Fruit fly (Drosophila melanogaster) whole organism, wandering third instar larva: ENCODE measurements around the gene Acsf2.

ENCODE experiments used
- Abd-B ChIP-seq: fragments of >200 bp; optimal IDR thresholded peaks from 2 replicates; lab custom pipeline; 2017; ENCODE audit warnings: missing biosample characterization, missing genetic modification characterization
- CG32264 ChIP-seq: fragments of 200-800 bp; sonication (Bioruptor generic); optimal IDR thresholded peaks from 2 replicates; lab custom pipeline; 2016; ENCODE audit warnings: missing biosample characterization, missing genetic modification characterization
- CG9705 ChIP-seq: fragments of 200-800 bp; sonication (Bioruptor generic); optimal IDR thresholded peaks from 2 replicates; lab custom pipeline; 2018; ENCODE audit warnings: missing biosample characterization, mild to moderate bottlenecking, missing genetic modification characterization
- CrebA ChIP-seq: fragments of 200-800 bp; sonication (Bioruptor generic); optimal IDR thresholded peaks from 2 replicates; lab custom pipeline; 2016; ENCODE audit warnings: missing biosample characterization, mild to moderate bottlenecking, missing genetic modification characterization, borderline replicate concordance
- Dfd ChIP-seq: fragments of >200 bp; optimal IDR thresholded peaks from 2 replicates; lab custom pipeline; 2017; ENCODE audit warnings: missing biosample characterization, missing genetic modification characterization
- Dif ChIP-seq: fragments of 200-275, 200-300 bp; sonication (Bioruptor generic); optimal IDR thresholded peaks from 2 replicates; lab custom pipeline; 2018; ENCODE audit warnings: missing biosample characterization, missing genetic modification characterization; ENCODE audit not compliant: partially characterized antibody
- GATAd ChIP-seq: sonication (Bioruptor generic); optimal IDR thresholded peaks from 2 replicates; lab custom pipeline; 2016; ENCODE audit warnings: missing biosample characterization, missing genetic modification characterization
- HLH106 ChIP-seq: fragments of 200-800 bp; optimal IDR thresholded peaks from 3 replicates; lab custom pipeline; 2019; ENCODE audit warnings: missing biosample characterization, mild to moderate bottlenecking, missing genetic modification characterization, moderate library complexity
- Hnf4 ChIP-seq: fragments of 200-800 bp; sonication (Bioruptor generic); optimal IDR thresholded peaks from 2 replicates; lab custom pipeline; 2016; ENCODE audit warnings: missing biosample characterization, mild to moderate bottlenecking, missing genetic modification characterization
- Hr78 ChIP-seq: fragments of >200 bp; optimal IDR thresholded peaks from 2 replicates; lab custom pipeline; 2017; ENCODE audit warnings: missing biosample characterization, missing genetic modification characterization
- Hr83 ChIP-seq: fragments of 200-300 bp; sonication (Bioruptor generic); optimal IDR thresholded peaks from 2 replicates; lab custom pipeline; 2016; ENCODE audit warnings: missing biosample characterization, mild to moderate bottlenecking, missing genetic modification characterization, moderate library complexity; ENCODE audit not compliant: poor library complexity, severe bottlenecking
- Jra ChIP-seq: sonication (Bioruptor generic); optimal IDR thresholded peaks from 2 replicates; lab custom pipeline; 2016; ENCODE audit warnings: missing biosample characterization, missing genetic modification characterization
- Mio ChIP-seq: sonication (Bioruptor generic); optimal IDR thresholded peaks from 2 replicates; lab custom pipeline; 2016; ENCODE audit warnings: missing biosample characterization, missing genetic modification characterization
- Myc ChIP-seq: fragments of >200 bp; optimal IDR thresholded peaks from 2 replicates; lab custom pipeline; 2017
- N ChIP-seq: fragments of >200 bp; optimal IDR thresholded peaks from 2 replicates; lab custom pipeline; 2018; ENCODE audit warnings: missing biosample characterization, missing external identifiers, missing genetic modification characterization
- OdsH ChIP-seq: fragments of 200-800 bp; sonication (Bioruptor generic); optimal IDR thresholded peaks from 2 replicates; lab custom pipeline; 2016; ENCODE audit warnings: missing biosample characterization, mild to moderate bottlenecking, missing genetic modification characterization
- Rel ChIP-seq, 2 experiments: fragments of 200-800 bp; sonication (Bioruptor generic) in 1 of 2; optimal IDR thresholded peaks; 2 replicates in 1 of 2; 3 replicates in 1 of 2; lab custom pipeline; 2016 to 2019; ENCODE audit warnings: mild to moderate bottlenecking in 2 of 2, missing biosample characterization in 2 of 2, missing genetic modification characterization in 2 of 2, moderate library complexity in 1 of 2
- Sp1 ChIP-seq: fragments of 200-800 bp; sonication (Bioruptor generic); optimal IDR thresholded peaks from 3 replicates; lab custom pipeline; 2019; ENCODE audit warnings: missing biosample characterization, mild to moderate bottlenecking, missing genetic modification characterization, moderate library complexity
- Vsx2 ChIP-seq: fragments of 200-300, 225-300 bp; sonication (Bioruptor generic); optimal IDR thresholded peaks from 2 replicates; lab custom pipeline; 2018; ENCODE audit warnings: missing biosample characterization, missing genetic modification characterization; ENCODE audit not compliant: partially characterized antibody
- br ChIP-seq: fragments of 200-800 bp; sonication (Bioruptor generic); optimal IDR thresholded peaks from 2 replicates; lab custom pipeline; 2016; ENCODE audit warnings: missing biosample characterization, missing genetic modification characterization
- brk ChIP-seq: fragments of 200-800 bp; sonication (Bioruptor generic); optimal IDR thresholded peaks from 2 replicates; lab custom pipeline; 2016; ENCODE audit warnings: missing biosample characterization, mild to moderate bottlenecking, missing genetic modification characterization
- dl ChIP-seq, 2 experiments: fragments of 175-275, 200-275 bp in 1 of 2; fragments of 200-275 bp in 1 of 2; sonication (Bioruptor generic); optimal IDR thresholded peaks; lab custom pipeline; 2018; ENCODE audit warnings: mild to moderate bottlenecking in 2 of 2, missing biosample characterization in 2 of 2, missing genetic modification characterization in 2 of 2, moderate library complexity in 2 of 2; ENCODE audit not compliant: partially characterized antibody in 2 of 2, insufficient read depth in 1 of 2
- dmrt93B ChIP-seq: fragments of 200-800 bp; sonication (Bioruptor generic); optimal IDR thresholded peaks from 2 replicates; lab custom pipeline; 2018; ENCODE audit warnings: missing biosample characterization, mild to moderate bottlenecking, missing genetic modification characterization
- dsf ChIP-seq: sonication (Bioruptor generic); optimal IDR thresholded peaks from 2 replicates; lab custom pipeline; 2016; ENCODE audit warnings: missing biosample characterization, missing genetic modification characterization, borderline replicate concordance
- ey ChIP-seq: fragments of 200-800 bp; sonication (Bioruptor generic); optimal IDR thresholded peaks from 2 replicates; lab custom pipeline; 2016; ENCODE audit warnings: missing biosample characterization, missing genetic modification characterization
- foxo ChIP-seq, 2 experiments: fragments of 200-800 bp; sonication (Bioruptor generic); optimal IDR thresholded peaks; 2 replicates in 1 of 2; 3 replicates in 1 of 2; lab custom pipeline; 2016 to 2017; ENCODE audit warnings: missing biosample characterization in 2 of 2, missing genetic modification characterization in 2 of 2
- fru ChIP-seq: fragments of 200-800 bp; sonication (Bioruptor generic); optimal IDR thresholded peaks from 3 replicates; lab custom pipeline; 2016; ENCODE audit warnings: missing biosample characterization, mild to moderate bottlenecking, missing genetic modification characterization
- h ChIP-seq: fragments of 200-800 bp; sonication (Bioruptor generic); optimal IDR thresholded peaks from 3 replicates; lab custom pipeline; 2016; ENCODE audit warnings: missing biosample characterization, mild to moderate bottlenecking, missing genetic modification characterization
- jim ChIP-seq: fragments of 175-275, 200-325 bp; sonication (Bioruptor generic); optimal IDR thresholded peaks from 2 replicates; lab custom pipeline; 2016; ENCODE audit warnings: missing biosample characterization, mild to moderate bottlenecking, missing genetic modification characterization
- lola ChIP-seq: fragments of >200 bp; optimal IDR thresholded peaks from 2 replicates; lab custom pipeline; 2017; ENCODE audit warnings: missing biosample characterization, missing genetic modification characterization
- pan ChIP-seq: fragments of >200 bp; optimal IDR thresholded peaks from 2 replicates; lab custom pipeline; 2017
- psq ChIP-seq: fragments of 200-800 bp; sonication (Bioruptor generic); optimal IDR thresholded peaks from 3 replicates; lab custom pipeline; 2017; ENCODE audit warnings: missing biosample characterization, mild to moderate bottlenecking, missing genetic modification characterization, moderate library complexity
- rgr ChIP-seq: fragments of 200-800 bp; sonication (Bioruptor generic); optimal IDR thresholded peaks from 3 replicates; lab custom pipeline; 2016; ENCODE audit warnings: missing biosample characterization, mild to moderate bottlenecking, missing genetic modification characterization
- sage ChIP-seq: fragments of 200-800 bp; sonication (Bioruptor generic); optimal IDR thresholded peaks from 2 replicates; lab custom pipeline; 2016; ENCODE audit warnings: missing biosample characterization, mild to moderate bottlenecking, missing genetic modification characterization
- sv ChIP-seq: fragments of 200-800 bp; sonication (Bioruptor generic); optimal IDR thresholded peaks from 3 replicates; lab custom pipeline; 2016; ENCODE audit warnings: missing biosample characterization, missing genetic modification characterization
- tai ChIP-seq: sonication (Bioruptor generic); optimal IDR thresholded peaks from 2 replicates; lab custom pipeline; 2016; ENCODE audit warnings: missing biosample characterization, missing genetic modification characterization
- usp ChIP-seq: fragments of >200 bp; optimal IDR thresholded peaks from 2 replicates; lab custom pipeline; 2017; ENCODE audit warnings: missing biosample characterization, missing genetic modification characterization
- woc ChIP-seq: sonication (Bioruptor generic); optimal IDR thresholded peaks from 2 replicates; lab custom pipeline; 2016; ENCODE audit warnings: missing biosample characterization, mild to moderate bottlenecking, missing genetic modification characterization

Acsf2 gene

dm6 chr2L:5320063-5320462, 22.0 kb downstream of the Acsf2 start:
- TF ChIP-seq Rel (GFP tag; optimal IDR thresholded peaks at IDR 0.05; lab: Kevin White, UChicago) (no peak), Rel (tag; optimal IDR thresholded peaks at IDR 0.05; lab: Kevin White, UChicago) (no peak), Dfd (peak; percentile 94)

dm6 chr2L:5314630-5315159, 27.3 kb downstream of the Acsf2 start, which contains the start of gene CG14024:
TSS of gene CG14024 (minus strand) at chr2L:5314895.
- TF ChIP-seq Dif (peak; percentile 28), CrebA (GFP tag; lab: Kevin White, UChicago) (no peak)

DNA sequence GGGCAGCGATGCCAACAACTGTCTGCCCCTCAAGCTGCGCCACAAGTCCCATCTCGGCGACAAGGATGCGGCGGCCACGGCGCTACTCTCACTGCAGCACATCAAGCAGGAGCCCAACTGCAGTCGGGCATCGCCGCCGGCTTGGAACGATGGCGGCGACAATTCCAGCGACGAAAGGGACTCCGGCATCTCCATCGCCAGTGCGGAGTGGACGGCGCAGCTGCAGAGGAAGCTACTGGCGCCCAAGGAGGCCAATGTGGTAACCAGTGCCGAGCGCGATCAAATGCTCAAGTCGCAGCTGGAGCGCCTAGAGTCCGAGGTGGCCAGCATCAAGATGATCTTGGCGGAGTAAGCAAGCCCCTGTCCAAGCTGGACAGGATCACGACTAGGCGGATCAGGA, 32.7 kb downstream of the Acsf2 start:
- TF ChIP-seq dl (GFP tag; optimal IDR thresholded peaks at IDR 0.05; lab: Kevin White, UChicago; ENCODE audit: insufficient read depth in 1 of 2, partially characterized antibody in 2 of 2) = no peak
- TF ChIP-seq Dif = no peak
- no peak for TF ChIP-seq Hr78
- TF ChIP-seq GATAd (GFP tag; lab: Kevin White, UChicago) = no peak
- TF ChIP-seq dsf = no peak
- TF ChIP-seq Mio = no peak
- TF ChIP-seq N (GFP tag; lab: Kevin White, UChicago) = no peak
- TF ChIP-seq pan (lab: Kevin White, UChicago) = no peak
- TF ChIP-seq ey (GFP tag; lab: Kevin White, UChicago) = no peak
- no peak for TF ChIP-seq Vsx2 (GFP tag; lab: Kevin White, UChicago)
- no peak for TF ChIP-seq Rel (GFP tag; optimal IDR thresholded peaks at IDR 0.05; lab: Kevin White, UChicago)
- no peak for TF ChIP-seq Rel (tag; optimal IDR thresholded peaks at IDR 0.05; lab: Kevin White, UChicago)
- no peak for TF ChIP-seq lola (GFP tag; lab: Kevin White, UChicago)
- no peak for TF ChIP-seq brk
- TF ChIP-seq sv = no peak

dm6 chr2L:5306373-5306997, 35.5 kb downstream of the Acsf2 start:
- TF ChIP-seq brk (no peak), HLH106 (tag; lab: Kevin White, UChicago) (no peak), Abd-B (GFP tag; lab: Kevin White, UChicago) (no peak), sage (GFP tag; lab: Kevin White, UChicago) (no peak), Dif (peak; percentile 83), dsf (no peak), GATAd (GFP tag; lab: Kevin White, UChicago) (no peak), woc (GFP tag; lab: Kevin White, UChicago) (peak; percentile 21), pan (lab: Kevin White, UChicago) (no peak), Hr83 (GFP tag; lab: Kevin White, UChicago) (peak; percentile 95), dmrt93B (GFP tag; lab: Kevin White, UChicago) (no peak), sv (no peak), Hnf4 (GFP tag; lab: Kevin White, UChicago) (peak; percentile 54), Myc (lab: Kevin White, UChicago) (no peak), h (GFP tag; lab: Kevin White, UChicago) (peak; percentile 56), Mio (no peak), lola (GFP tag; lab: Kevin White, UChicago) (no peak), Sp1 (GFP tag; lab: Kevin White, UChicago) (no peak), br (no peak), fru (GFP tag; lab: Kevin White, UChicago) (peak; percentile 60), usp (GFP tag; lab: Kevin White, UChicago) (no peak), tai (no peak), CG9705 (GFP tag; lab: Kevin White, UChicago) (no peak), CrebA (GFP tag; lab: Kevin White, UChicago) (no peak), N (GFP tag; lab: Kevin White, UChicago) (no peak), dl (GFP tag; optimal IDR thresholded peaks at IDR 0.05; lab: Kevin White, UChicago; ENCODE audit: insufficient read depth in 1 of 2, partially characterized antibody in 2 of 2) (peak; percentile 74 to 90), Vsx2 (GFP tag; lab: Kevin White, UChicago) (peak; percentile 22), jim (GFP tag; lab: Kevin White, UChicago) (no peak), rgr (GFP tag; lab: Kevin White, UChicago) (peak; percentile 61), Hr78 (no peak), CG32264 (GFP tag; lab: Kevin White, UChicago) (no peak), Jra (GFP tag; lab: Kevin White, UChicago) (peak; percentile 83), psq (peak; percentile 63), foxo (GFP tag; optimal IDR thresholded peaks at IDR 0.05; lab: Kevin White, UChicago) (peak in 1 of 2 experiments; percentile 50), ey (GFP tag; lab: Kevin White, UChicago) (no peak), OdsH (peak; percentile 56), Dfd (no peak), Rel (GFP tag; optimal IDR thresholded peaks at IDR 0.05; lab: Kevin White, UChicago) (no peak), Rel (tag; optimal IDR thresholded peaks at IDR 0.05; lab: Kevin White, UChicago) (peak; percentile 63)
